Fruit fly (Drosophila melanogaster): Measurements from ENCODE around the gene Myo81F.
"Not testable (repeated sequence)": the region's sequence is repeated elsewhere in the genome, so short reads cannot be mapped to it uniquely, and the experiment has no call there.

dm6 chr3R:2064537-2064936 lies 1497.7 kb downstream of the Myo81F start:
- TF ChIP-seq bigmax (GFP tag; optimal IDR thresholded peaks at IDR 0.05); odd (GFP tag; optimal IDR thresholded peaks at IDR 0.05); kay (GFP tag; optimal IDR thresholded peaks at IDR 0.05); sens-2 (GFP tag; IDR thresholded peaks at IDR 0.05); chm (GFP tag; IDR thresholded peaks at IDR 0.05); Poxn (GFP tag; IDR thresholded peaks at IDR 0.05): not testable (repeated sequence)
